Worm (Caenorhabditis elegans) whole organism, L4 larva: Measurements from ENCODE around the gene nxf-2.

Source experiments
- T26A8.4 ChIP-seq: fragments of 200-800 bp; sonication (Bioruptor generic); IDR thresholded peaks from 2 replicates; pipeline ENCODE4 v1.3.6; 2022; ENCODE audit warnings: missing genetic modification characterization, missing compliant biosample characterization
- Y5F2A.4 ChIP-seq: fragments of 200-800 bp; sonication (Bioruptor generic); optimal IDR thresholded peaks from 2 replicates; lab custom pipeline; 2018; ENCODE audit warnings: mild to moderate bottlenecking, missing genetic modification characterization, missing compliant biosample characterization
- ceh-82 ChIP-seq: sonication (generic microtip); optimal IDR thresholded peaks from 2 replicates; lab custom pipeline; 2017; ENCODE audit warnings: missing biosample characterization, missing genetic modification characterization
- lin-39 ChIP-seq: fragments of 150-350 bp; optimal IDR thresholded peaks from 2 replicates; lab custom pipeline; 2014; ENCODE audit warnings: missing biosample characterization, missing genetic modification reagents, missing genetic modification characterization
- nhr-11 ChIP-seq: fragments of 150-350 bp; optimal IDR thresholded peaks from 2 replicates; lab custom pipeline; 2014; ENCODE audit warnings: missing biosample characterization, missing genetic modification characterization
- set-16 ChIP-seq: fragments of 200-800 bp; sonication (Bioruptor generic); IDR thresholded peaks from 2 replicates; pipeline ENCODE4 v1.3.6; 2022; ENCODE audit warnings: missing genetic modification reagents, missing genetic modification characterization, missing compliant biosample characterization
- snpc-4 ChIP-seq: fragments of 150-350 bp; optimal IDR thresholded peaks from 2 replicates; lab custom pipeline; 2014; ENCODE audit warnings: missing biosample characterization, missing genetic modification characterization
- ztf-11 ChIP-seq: fragments of 150-350 bp; optimal IDR thresholded peaks from 2 replicates; lab custom pipeline; 2014; ENCODE audit warnings: missing biosample characterization, missing genetic modification characterization

ce11 chrV:14464368-14464767, 46.7 kb upstream of the nxf-2 start, which contains the start of gene F08H9.4:
- TF ChIP-seq lin-39 (tag; lab: Kevin White, UChicago) (no peak), ztf-11 (tag; lab: Kevin White, UChicago) (no peak), snpc-4 (tag; lab: Kevin White, UChicago) (no peak), T26A8.4 (GFP tag; lab: Robert Waterston, UW) (no peak), set-16 (GFP tag; lab: Robert Waterston, UW) (no peak), ceh-82 (tag; lab: Kevin White, UChicago) (no peak), Y5F2A.4 (GFP tag; lab: Kevin White, UChicago) (no peak), nhr-11 (tag; lab: Kevin White, UChicago) (no peak)
